Worm (Caenorhabditis elegans): Measurements from ENCODE around the gene laat-1.

laat-1 gene

DNA sequence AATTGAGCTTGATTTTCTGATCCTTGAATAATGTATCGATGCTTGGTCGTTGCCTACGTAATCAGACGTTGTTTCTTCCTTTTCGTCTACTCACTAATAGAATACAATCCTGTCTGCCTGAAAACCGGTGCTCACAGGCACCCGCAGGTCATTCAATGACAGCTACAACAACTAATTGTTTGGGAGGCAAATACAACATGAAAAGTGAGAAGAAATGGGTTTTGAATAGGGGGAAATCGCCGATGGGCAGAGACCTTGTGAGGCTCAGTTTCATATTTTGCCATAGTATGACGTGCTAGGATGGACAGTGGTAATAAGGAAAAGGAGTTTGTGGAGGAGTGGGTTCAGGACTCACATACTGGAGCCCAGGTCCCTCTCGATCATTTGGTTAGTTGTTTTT lies 40.9 kb downstream of the laat-1 start, which contains the start of gene chs-2:
chs-2 (plus strand) TSS at position 301 of the 400 bp plus-strand sequence.
- no peak for TF ChIP-seq tab-1 (GFP tag; IDR thresholded peaks at IDR 0.05)
- TF ChIP-seq T22C8.4 (GFP tag; IDR thresholded peaks at IDR 0.05): no peak
- TF ChIP-seq ztf-23 (GFP tag; IDR thresholded peaks at IDR 0.05): no peak
- TF ChIP-seq med-1 (GFP tag; optimal IDR thresholded peaks at IDR 0.05; ENCODE audit: insufficient read depth): no peak
- TF ChIP-seq cog-1 (tag; optimal IDR thresholded peaks at IDR 0.05): no peak

ce11 chrII:194458-194857 lies 43.2 kb downstream of the laat-1 start, which contains the start of gene abu-11:
abu-11 (minus strand) TSS chrII:194558.
- TF ChIP-seq flt-1 (GFP tag; IDR thresholded peaks at IDR 0.05) (no peak), ztf-23 (GFP tag; IDR thresholded peaks at IDR 0.05) (no peak), med-1 (GFP tag; optimal IDR thresholded peaks at IDR 0.05; ENCODE audit: insufficient read depth) (no peak), ztf-29 (GFP tag; IDR thresholded peaks at IDR 0.05) (no peak), T22C8.4 (GFP tag; IDR thresholded peaks at IDR 0.05) (no peak), ref-1 (GFP tag; conservative IDR thresholded peaks at IDR 0.05) (no peak), cog-1 (tag; optimal IDR thresholded peaks at IDR 0.05) (no peak), klf-2 (GFP tag; conservative IDR thresholded peaks at IDR 0.05) (no peak)

- TF ChIP-seq klf-2 (GFP tag; conservative IDR thresholded peaks at IDR 0.05): no peak
- no peak for TF ChIP-seq ztf-29 (GFP tag; IDR thresholded peaks at IDR 0.05)
- no peak for TF ChIP-seq flt-1 (GFP tag; IDR thresholded peaks at IDR 0.05)
- TF ChIP-seq cog-1 (tag; optimal IDR thresholded peaks at IDR 0.05): no peak
- no peak for TF ChIP-seq T22C8.4 (GFP tag; IDR thresholded peaks at IDR 0.05)
- TF ChIP-seq tab-1 (GFP tag; IDR thresholded peaks at IDR 0.05): no peak
- no peak for TF ChIP-seq ztf-23 (GFP tag; IDR thresholded peaks at IDR 0.05)
- no peak for TF ChIP-seq ref-1 (GFP tag; conservative IDR thresholded peaks at IDR 0.05)
- no peak for TF ChIP-seq med-1 (GFP tag; optimal IDR thresholded peaks at IDR 0.05; ENCODE audit: insufficient read depth)
Measured at ce11 chrII:192584-192983, 45.0 kb downstream of the laat-1 start.

DNA sequence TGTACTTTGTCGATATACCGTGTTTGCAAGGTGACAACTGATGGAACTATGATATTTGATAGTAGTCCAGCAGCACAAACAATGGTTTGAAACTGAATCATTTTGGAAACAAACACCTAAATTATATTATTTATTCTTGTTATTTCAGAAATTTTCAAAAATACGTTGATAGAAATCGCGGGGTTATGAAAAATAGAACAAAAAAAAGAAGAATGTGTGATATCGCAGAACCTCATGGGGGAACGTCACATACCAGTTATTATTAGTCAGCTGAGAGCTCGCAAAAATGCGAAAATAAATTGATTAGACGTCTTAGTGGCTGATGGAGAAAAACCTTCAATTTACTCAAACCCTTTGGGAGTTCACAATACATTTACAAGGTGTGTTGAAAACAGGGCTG lies 48.7 kb downstream of the laat-1 start, which contains the start of gene T01D1.5:
T01D1.5 (minus strand) TSS at position 101 of the 400 bp plus-strand sequence.
- TF ChIP-seq ztf-29 (GFP tag; IDR thresholded peaks at IDR 0.05) (no peak), klf-2 (GFP tag; conservative IDR thresholded peaks at IDR 0.05) (no peak), T22C8.4 (GFP tag; IDR thresholded peaks at IDR 0.05) (no peak), flt-1 (GFP tag; IDR thresholded peaks at IDR 0.05) (no peak), ref-1 (GFP tag; conservative IDR thresholded peaks at IDR 0.05) (no peak), cog-1 (tag; optimal IDR thresholded peaks at IDR 0.05) (no peak), med-1 (GFP tag; optimal IDR thresholded peaks at IDR 0.05; ENCODE audit: insufficient read depth) (no peak)

DNA sequence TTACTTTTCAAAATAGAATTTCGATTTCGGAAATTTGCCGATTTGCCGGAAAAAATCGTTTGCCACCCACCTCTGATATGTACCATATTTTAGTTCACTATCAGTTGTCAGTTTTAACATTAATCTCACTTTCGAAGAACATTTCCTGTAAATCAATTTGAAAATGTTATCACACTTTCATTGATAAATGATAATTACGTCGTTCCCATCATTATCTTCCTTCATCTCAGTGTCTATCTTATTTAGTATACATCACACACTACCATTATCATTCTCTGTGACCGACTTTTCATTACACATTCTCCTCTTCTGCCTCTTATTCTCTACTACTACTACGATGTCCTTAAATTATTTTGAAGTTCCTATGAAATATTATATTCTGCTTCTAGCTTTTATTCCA lies 51.1 kb downstream of the laat-1 start, which contains the start of gene T01D1.8:
T01D1.8 (plus strand) TSS at position 236 of the 400 bp plus-strand sequence.
- TF ChIP-seq klf-2 (GFP tag; conservative IDR thresholded peaks at IDR 0.05) (no peak), ztf-29 (GFP tag; IDR thresholded peaks at IDR 0.05) (no peak), med-1 (GFP tag; optimal IDR thresholded peaks at IDR 0.05; ENCODE audit: insufficient read depth) (no peak), cog-1 (tag; optimal IDR thresholded peaks at IDR 0.05) (no peak), ref-1 (GFP tag; conservative IDR thresholded peaks at IDR 0.05) (no peak), ztf-23 (GFP tag; IDR thresholded peaks at IDR 0.05) (no peak)

Measured in whole organism, midembryonic.